Worm (Caenorhabditis elegans) whole organism, L3 larva: Measurements from ENCODE around the gene srx-1.

ENCODE experiments used
- R02D3.7 ChIP-seq: fragments of 150-350 bp; optimal IDR thresholded peaks from 2 replicates; lab custom pipeline; 2014; ENCODE audit warnings: missing biosample characterization, missing genetic modification characterization
- ceh-16 ChIP-seq: sonication (generic microtip); optimal IDR thresholded peaks from 2 replicates; lab custom pipeline; 2017; ENCODE audit warnings: missing biosample characterization, missing genetic modification characterization
- ceh-82 ChIP-seq: fragments of 150-350 bp; optimal IDR thresholded peaks from 2 replicates; lab custom pipeline; 2014; ENCODE audit warnings: missing biosample characterization, missing genetic modification characterization
- egl-27 ChIP-seq: sonication (generic microtip); optimal IDR thresholded peaks from 4 replicates; lab custom pipeline; 2017; ENCODE audit warnings: missing biosample characterization, missing genetic modification reagents, missing genetic modification characterization
- egl-5 ChIP-seq: fragments of 150-350 bp; optimal IDR thresholded peaks from 2 replicates; lab custom pipeline; 2017; ENCODE audit warnings: missing biosample characterization, missing genetic modification reagents, missing genetic modification characterization, inconsistent platforms
- elt-1 ChIP-seq: fragments of 150-350 bp; optimal IDR thresholded peaks from 2 replicates; lab custom pipeline; 2014; ENCODE audit warnings: missing biosample characterization, missing genetic modification characterization
- elt-3 ChIP-seq, 3 experiments: fragments of 150-350 bp in 1 of 3; sonication (generic microtip) in 2 of 3; optimal IDR thresholded peaks; 2 replicates in 2 of 3; 4 replicates in 1 of 3; lab custom pipeline; 2014 to 2017; ENCODE audit warnings: missing biosample characterization in 3 of 3, missing genetic modification characterization in 3 of 3
- lin-39 ChIP-seq: fragments of 150-350 bp; optimal IDR thresholded peaks from 2 replicates; lab custom pipeline; 2018; ENCODE audit warnings: missing biosample characterization, missing genetic modification reagents, missing genetic modification characterization
- nhr-23 ChIP-seq: fragments of 150-350 bp; optimal IDR thresholded peaks from 2 replicates; lab custom pipeline; 2014; ENCODE audit warnings: missing biosample characterization, missing genetic modification reagents, missing genetic modification characterization
- nhr-76 ChIP-seq: fragments of 150-350 bp; sonication (generic microtip); optimal IDR thresholded peaks from 5 replicates; lab custom pipeline; 2014; ENCODE audit warnings: missing biosample characterization, missing genetic modification characterization
- pha-4 ChIP-seq: fragments of 150-350 bp; optimal IDR thresholded peaks from 2 replicates; lab custom pipeline; 2014; ENCODE audit warnings: missing biosample characterization, missing genetic modification reagents, missing genetic modification characterization
- skn-1 ChIP-seq: fragments of 150-350 bp; optimal IDR thresholded peaks from 2 replicates; lab custom pipeline; 2014; ENCODE audit warnings: missing biosample characterization, missing genetic modification characterization
- unc-39 ChIP-seq: sonication (generic microtip); optimal IDR thresholded peaks from 4 replicates; lab custom pipeline; 2017; ENCODE audit warnings: missing biosample characterization, missing genetic modification characterization
- unc-62 ChIP-seq: fragments of 150-350 bp; sonication (generic microtip); optimal IDR thresholded peaks from 4 replicates; lab custom pipeline; 2014; ENCODE audit warnings: missing biosample characterization, missing genetic modification reagents, missing genetic modification characterization

DNA sequence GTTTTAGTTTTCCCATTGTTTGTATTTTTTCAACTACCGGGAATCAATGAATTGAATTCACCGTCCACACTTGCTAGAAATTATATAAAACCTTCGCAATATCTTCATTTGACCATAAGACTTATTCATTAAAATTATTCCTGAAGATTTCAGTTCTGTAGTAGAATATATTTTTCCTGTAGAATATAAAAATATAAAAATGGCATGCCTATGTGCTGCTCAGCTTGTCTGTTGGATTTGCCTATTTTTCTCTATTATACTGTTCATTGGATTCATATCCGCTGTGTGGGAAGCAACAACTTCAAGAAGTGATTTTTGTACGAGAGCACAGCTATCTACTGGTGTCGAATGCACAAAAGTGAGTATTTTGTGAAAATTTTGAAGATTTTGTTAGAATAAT, 11.8 kb upstream of the srx-1 start, which contains the start of gene F59E11.6:
- TF ChIP-seq skn-1 = no peak
- no peak for TF ChIP-seq nhr-23 (tag; lab: Kevin White, UChicago)
- TF ChIP-seq R02D3.7 = no peak
- TF ChIP-seq ceh-82 (tag; lab: Kevin White, UChicago) = no peak
- TF ChIP-seq unc-39 (tag; lab: Kevin White, UChicago) = no peak
- TF ChIP-seq ceh-16 (tag; lab: Kevin White, UChicago) = no peak
- no peak for TF ChIP-seq egl-5 (tag; lab: Kevin White, UChicago)
- no peak for TF ChIP-seq elt-1
- no peak for TF ChIP-seq nhr-76
- TF ChIP-seq lin-39 (tag; lab: Kevin White, UChicago) = no peak
- TF ChIP-seq elt-3 (tag; optimal IDR thresholded peaks at IDR 0.05; lab: Kevin White, UChicago) = no peak
- no peak for TF ChIP-seq pha-4 (tag; lab: Kevin White, UChicago)
- no peak for TF ChIP-seq egl-27
- no peak for TF ChIP-seq unc-62
